Comparison of ENCODE assay signal across 3 worm cellular contexts in genomic region chrIV:210591-210990, ce11.
TF ChIP-seq lines count a peak whose summit lies in the region.

No protein-coding gene starts in this region.

TF ChIP-seq in whole organism, L2 larva, 48 proteins besides CTCF, POLR2A, EP300 and RAD21 (continued from another document):
- peak; percentile 56 for TF ChIP-seq fos-1 (tag; optimal IDR thresholded peaks at IDR 0.05; lab: Kevin White, UChicago)
- no peak for TF ChIP-seq nhr-77 (tag; optimal IDR thresholded peaks at IDR 0.05; lab: Kevin White, UChicago)
- TF ChIP-seq alr-1 (tag; optimal IDR thresholded peaks at IDR 0.05; lab: Kevin White, UChicago): no peak
- no peak for TF ChIP-seq lin-39 (tag; optimal IDR thresholded peaks at IDR 0.05; lab: Kevin White, UChicago)
- TF ChIP-seq nhr-12 (tag; optimal IDR thresholded peaks at IDR 0.05; lab: Kevin White, UChicago): no peak
- TF ChIP-seq skn-1 (tag; optimal IDR thresholded peaks at IDR 0.05; lab: Kevin White, UChicago): no peak
- peak; percentile 14 for TF ChIP-seq lin-13 (GFP tag; optimal IDR thresholded peaks at IDR 0.05; lab: Kevin White, UChicago)
- TF ChIP-seq ztf-1 (GFP tag; conservative IDR thresholded peaks at IDR 0.05; lab: Robert Waterston, UW): no peak
- peak; percentile 21 for TF ChIP-seq egl-27 (tag; optimal IDR thresholded peaks at IDR 0.05; lab: Kevin White, UChicago)
- TF ChIP-seq ztf-11 (tag; optimal IDR thresholded peaks at IDR 0.05; lab: Kevin White, UChicago): no peak
- TF ChIP-seq gmeb-1 (tag; optimal IDR thresholded peaks at IDR 0.05; lab: Kevin White, UChicago): peak; percentile 68

TF ChIP-seq in whole organism, L3 larva, 47 proteins besides CTCF, POLR2A, EP300 and RAD21 (continued from another document):
- no peak for TF ChIP-seq nhr-67 (tag; optimal IDR thresholded peaks at IDR 0.05; lab: Kevin White, UChicago)
- TF ChIP-seq snpc-4 (tag; optimal IDR thresholded peaks at IDR 0.05; lab: Kevin White, UChicago): no peak
- TF ChIP-seq ceh-82 (tag; optimal IDR thresholded peaks at IDR 0.05; lab: Kevin White, UChicago): no peak
- peak; percentile 51 for TF ChIP-seq jun-1 (tag; optimal IDR thresholded peaks at IDR 0.05; lab: Kevin White, UChicago)
- TF ChIP-seq elt-1 (tag; optimal IDR thresholded peaks at IDR 0.05; lab: Kevin White, UChicago): no peak

TF ChIP-seq in whole organism, L4 larva, 104 proteins besides CTCF, POLR2A, EP300 and RAD21 (continued from another document):
- TF ChIP-seq F10B5.3 (tag; optimal IDR thresholded peaks at IDR 0.05; lab: Kevin White, UChicago) (no peak), lin-39 (tag; optimal IDR thresholded peaks at IDR 0.05; lab: Kevin White, UChicago) (no peak), nhr-25 (tag; optimal IDR thresholded peaks at IDR 0.05; lab: Kevin White, UChicago; ENCODE audit: borderline replicate concordance, insufficient read depth) (no peak), zag-1 (tag; optimal IDR thresholded peaks at IDR 0.05; lab: Kevin White, UChicago) (no peak), hlh-11 (tag; optimal IDR thresholded peaks at IDR 0.05; lab: Kevin White, UChicago) (peak; percentile 90), nhr-41 (GFP tag; IDR thresholded peaks at IDR 0.05; lab: Robert Waterston, UW) (peak; percentile 81), snpc-4 (tag; optimal IDR thresholded peaks at IDR 0.05; lab: Kevin White, UChicago) (no peak), nhr-77 (tag; optimal IDR thresholded peaks at IDR 0.05; lab: Kevin White, UChicago) (peak; percentile 50), rbr-2 (tag; optimal IDR thresholded peaks at IDR 0.05; lab: Kevin White, UChicago) (peak; percentile 11), madf-5 (GFP tag; IDR thresholded peaks at IDR 0.05; lab: Robert Waterston, UW) (no peak), daf-16 (GFP tag; optimal IDR thresholded peaks at IDR 0.05; lab: Kevin White, UChicago) (no peak), daf-16 (tag; optimal IDR thresholded peaks at IDR 0.05; lab: Kevin White, UChicago) (peak; percentile 96), daf-19 (GFP tag; conservative IDR thresholded peaks at IDR 0.05; lab: Robert Waterston, UW) (no peak)
